Worm (Caenorhabditis elegans) whole organism, young adult: ENCODE data around the gene C54C6.5.

Source experiments
- F22D6.2 ChIP-seq: sonication (generic microtip); optimal IDR thresholded peaks from 2 replicates; lab custom pipeline; 2016; ENCODE audit warnings: mild to moderate bottlenecking, missing genetic modification characterization, missing compliant biosample characterization
- attf-5 ChIP-seq: fragments of 200-800 bp; sonication (Bioruptor generic); optimal IDR thresholded peaks from 2 replicates; lab custom pipeline; 2018; ENCODE audit warnings: mild to moderate bottlenecking, missing genetic modification characterization, missing compliant biosample characterization
- ekl-4 ChIP-seq: fragments of 200-800 bp; sonication (Bioruptor generic); IDR thresholded peaks from 2 replicates; pipeline ENCODE4 v1.3.6; 2022; ENCODE audit warnings: missing genetic modification reagents, missing genetic modification characterization, missing compliant biosample characterization
- lir-1 ChIP-seq: fragments of 200-800 bp; sonication (Bioruptor generic); conservative IDR thresholded peaks from 2 replicates; pipeline ENCODE4 v1.3.6; 2022; ENCODE audit warnings: missing genetic modification reagents, missing genetic modification characterization, missing compliant biosample characterization
- madf-3 ChIP-seq: fragments of 200-800 bp; sonication (Bioruptor generic); IDR thresholded peaks from 2 replicates; pipeline ENCODE4 v1.3.6; 2022; ENCODE audit warnings: missing genetic modification reagents, missing genetic modification characterization, missing compliant biosample characterization
- nhr-80 ChIP-seq: sonication (generic microtip); optimal IDR thresholded peaks from 2 replicates; lab custom pipeline; 2016; ENCODE audit warnings: missing genetic modification characterization, missing compliant biosample characterization
- ztf-25 ChIP-seq: fragments of 200-800 bp; sonication (Bioruptor generic); IDR thresholded peaks from 2 replicates; pipeline ENCODE4 v1.3.6; 2022; ENCODE audit warnings: missing genetic modification reagents, missing genetic modification characterization, missing compliant biosample characterization

ce11 chrIII:3583341-3583740 lies 33.7 kb upstream of the C54C6.5 start:
- no peak for TF ChIP-seq lir-1 (GFP tag; lab: Robert Waterston, UW)
- TF ChIP-seq madf-3 (GFP tag; lab: Robert Waterston, UW): no peak
- TF ChIP-seq nhr-80: no peak
- TF ChIP-seq ekl-4 (GFP tag; lab: Robert Waterston, UW): no peak
- TF ChIP-seq F22D6.2 (tag; lab: Kevin White, UChicago): no peak
- TF ChIP-seq attf-5: no peak
- no peak for TF ChIP-seq ztf-25 (GFP tag; lab: Robert Waterston, UW)
